Fruit fly (Drosophila melanogaster): ENCODE results near the gene Axs.

Gene Axs

DNA sequence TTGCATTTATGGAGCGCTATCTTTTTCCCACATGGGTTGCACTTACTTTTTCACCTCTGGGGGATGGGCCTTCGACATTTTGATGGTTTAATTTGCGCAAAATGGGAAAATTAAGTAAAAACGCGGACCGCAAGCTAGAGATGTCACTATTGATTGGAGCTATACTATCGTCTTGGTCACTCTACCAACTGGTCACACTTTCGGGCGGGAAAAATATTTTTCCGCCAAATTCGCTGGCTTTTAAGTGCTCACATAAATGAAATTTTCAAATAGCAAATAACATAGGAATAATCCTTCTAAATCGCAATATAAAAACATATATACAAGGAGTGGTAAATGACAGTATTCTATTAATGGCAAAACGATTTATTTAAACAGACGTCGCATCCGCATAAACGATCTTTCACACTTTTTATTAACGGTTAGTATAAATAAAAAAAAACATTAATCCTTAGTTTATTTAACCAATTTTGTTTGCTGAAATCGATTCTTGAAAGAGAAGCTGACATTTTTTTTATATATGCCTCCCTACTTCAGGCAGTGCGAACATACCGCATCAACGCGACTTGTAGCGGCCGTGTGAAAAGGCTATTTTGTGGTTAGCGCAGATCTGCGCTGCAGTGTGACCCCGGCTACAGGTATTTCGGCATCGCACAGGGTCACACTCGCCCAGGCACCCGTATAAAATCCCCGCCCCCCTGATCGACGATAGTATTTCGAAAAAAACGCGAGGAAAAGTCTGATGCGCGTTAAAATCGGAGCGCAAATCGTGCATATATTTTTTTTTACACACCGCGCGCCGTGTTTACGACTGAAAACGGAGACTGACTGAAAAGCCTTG, 43.2 kb downstream of the Axs start, which contains the start of the genes SNRPG and mthl1 (continued):
- TF ChIP-seq CG5953 (GFP tag; IDR thresholded peaks at IDR 0.05): peak; percentile 81
- TF ChIP-seq jigr1 (GFP tag; IDR thresholded peaks at IDR 0.05): peak; percentile 92
- peak; percentile 23 for TF ChIP-seq CG12071 (GFP tag; optimal IDR thresholded peaks at IDR 0.05)
- TF ChIP-seq CG12942 (GFP tag; optimal IDR thresholded peaks at IDR 0.05): peak; percentile 73
- peak; percentile 79 for TF ChIP-seq Ssrp (tag; optimal IDR thresholded peaks at IDR 0.05)
- TF ChIP-seq CG13624 (GFP tag; optimal IDR thresholded peaks at IDR 0.05): peak; percentile 76
- TF ChIP-seq CG4424 (GFP tag; optimal IDR thresholded peaks at IDR 0.05): peak; percentile 76
- TF ChIP-seq CG11696 (GFP tag; IDR thresholded peaks at IDR 0.05): peak; percentile 76
- no peak for TF ChIP-seq abd-A (tag; optimal IDR thresholded peaks at IDR 0.05)
- peak; percentile 35 for TF ChIP-seq tup (GFP tag; optimal IDR thresholded peaks at IDR 0.05)
- peak; percentile 1 for TF ChIP-seq slp2 (GFP tag; optimal IDR thresholded peaks at IDR 0.05)
- peak; percentile 95 for TF ChIP-seq Mrtf (GFP tag; IDR thresholded peaks at IDR 0.05)
- TF ChIP-seq Optix (GFP tag; IDR thresholded peaks at IDR 0.05): peak; percentile 89
- TF ChIP-seq Elba2 (GFP tag; optimal IDR thresholded peaks at IDR 0.05): no peak
- TF ChIP-seq nmo (GFP tag; optimal IDR thresholded peaks at IDR 0.05): peak; percentile 57
- peak; percentile 94 for TF ChIP-seq vvl (GFP tag; IDR thresholded peaks at IDR 0.05)
- TF ChIP-seq CG33557 (GFP tag; optimal IDR thresholded peaks at IDR 0.05): no peak
- no peak for TF ChIP-seq run (tag; optimal IDR thresholded peaks at IDR 0.05)
- TF ChIP-seq CG13894 (tag; optimal IDR thresholded peaks at IDR 0.05): peak; percentile 63
- TF ChIP-seq pnt (GFP tag; optimal IDR thresholded peaks at IDR 0.05): peak; percentile 88
- TF ChIP-seq ftz-f1 (GFP tag; optimal IDR thresholded peaks at IDR 0.05): no peak
- TF ChIP-seq CG17359 (tag; optimal IDR thresholded peaks at IDR 0.05): peak; percentile 69
- no peak for TF ChIP-seq Neu2 (GFP tag; optimal IDR thresholded peaks at IDR 0.05; ENCODE audit: borderline replicate concordance)
- TF ChIP-seq CG3838 (GFP tag; optimal IDR thresholded peaks at IDR 0.05): peak; percentile 32
- peak; percentile 85 for TF ChIP-seq pzg (GFP tag; optimal IDR thresholded peaks at IDR 0.05)
- TF ChIP-seq chinmo (GFP tag; IDR thresholded peaks at IDR 0.05; ENCODE audit: partially characterized antibody): peak; percentile 72; the same call in 2 of the 4 replicates
- peak; percentile 58 to 73 for TF ChIP-seq chif (GFP tag; optimal IDR thresholded peaks at IDR 0.05)
- peak; percentile 33 for TF ChIP-seq Six4 (GFP tag; optimal IDR thresholded peaks at IDR 0.05)
- peak; percentile 38 for TF ChIP-seq CG7928 (GFP tag; optimal IDR thresholded peaks at IDR 0.05)
- peak; percentile 70 to 80 for TF ChIP-seq Pdp1 (GFP tag; optimal IDR thresholded peaks at IDR 0.05)
- TF ChIP-seq CG7963 (GFP tag; IDR thresholded peaks at IDR 0.05; ENCODE audit: partially characterized antibody): peak; percentile 14; the same call in 1 of the 3 replicates
- TF ChIP-seq CG5180 (GFP tag; optimal IDR thresholded peaks at IDR 0.05): peak; percentile 17
- TF ChIP-seq disco-r (GFP tag; optimal IDR thresholded peaks at IDR 0.05): peak; percentile 13
- no peak for TF ChIP-seq Hr78 (GFP tag; optimal IDR thresholded peaks at IDR 0.05)
- peak; percentile 74 for TF ChIP-seq CG18619 (GFP tag; optimal IDR thresholded peaks at IDR 0.05)
- TF ChIP-seq Gsc (GFP tag; IDR thresholded peaks at IDR 0.05): peak; percentile 92
- peak; percentile 55 for TF ChIP-seq ab (GFP tag; optimal IDR thresholded peaks at IDR 0.05)
- TF ChIP-seq CG13775 (GFP tag; optimal IDR thresholded peaks at IDR 0.05): peak; percentile 81
- TF ChIP-seq da (GFP tag; optimal IDR thresholded peaks at IDR 0.05): peak; percentile 43
- TF ChIP-seq CG11247 (GFP tag; IDR thresholded peaks at IDR 0.05): peak; percentile 91
- TF ChIP-seq cato (GFP tag; optimal IDR thresholded peaks at IDR 0.05; ENCODE audit: borderline replicate concordance): peak; percentile 62
- peak; percentile 77 for TF ChIP-seq Atf-2 (GFP tag; optimal IDR thresholded peaks at IDR 0.05)
- peak; percentile 81 for TF ChIP-seq seq (GFP tag; IDR thresholded peaks at IDR 0.05)
- TF ChIP-seq ems (GFP tag; optimal IDR thresholded peaks at IDR 0.05): peak; percentile 64
- peak; percentile 78 for TF ChIP-seq toy (GFP tag; IDR thresholded peaks at IDR 0.05)
- TF ChIP-seq CG16813 (GFP tag; IDR thresholded peaks at IDR 0.05; ENCODE audit: partially characterized antibody): peak; percentile 66
- TF ChIP-seq CG31441 (GFP tag; IDR thresholded peaks at IDR 0.05): peak; percentile 74
- peak; percentile 56 for TF ChIP-seq CG9437 (GFP tag; optimal IDR thresholded peaks at IDR 0.05)

Measured in whole organism, embryonic.